Worm (Caenorhabditis elegans) whole organism, L2 larva: ENCODE measurements around the gene ZC53.22.

ENCODE experiments used
- C34F6.9 ChIP-seq: fragments of 150-350 bp; optimal IDR thresholded peaks from 2 replicates; lab custom pipeline; 2014; ENCODE audit warnings: missing biosample characterization, missing genetic modification characterization
- R02D3.7 ChIP-seq: fragments of 150-350 bp; optimal IDR thresholded peaks from 2 replicates; lab custom pipeline; 2014; ENCODE audit warnings: missing biosample characterization, missing genetic modification characterization
- ZK546.5 ChIP-seq: sonication (generic microtip); optimal IDR thresholded peaks from 2 replicates; lab custom pipeline; 2017; ENCODE audit warnings: missing biosample characterization, missing genetic modification characterization
- aly-2 ChIP-seq: fragments of 150-350 bp; optimal IDR thresholded peaks from 2 replicates; lab custom pipeline; 2014; ENCODE audit warnings: missing biosample characterization, missing genetic modification characterization
- ama-1 ChIP-seq: fragments of 150-350 bp; optimal IDR thresholded peaks from 2 replicates; lab custom pipeline; 2018; ENCODE audit warnings: inconsistent platforms
- blmp-1 ChIP-seq: sonication (generic microtip); optimal IDR thresholded peaks from 2 replicates; lab custom pipeline; 2017; ENCODE audit warnings: missing genetic modification characterization, mild to moderate bottlenecking, missing compliant biosample characterization, antibody characterized with exemption, moderate library complexity; ENCODE audit not compliant: insufficient read depth
- ceh-16 ChIP-seq: fragments of 150-350 bp; optimal IDR thresholded peaks from 2 replicates; lab custom pipeline; 2014; ENCODE audit warnings: missing biosample characterization, missing genetic modification characterization
- ceh-82 ChIP-seq: fragments of 150-350 bp; optimal IDR thresholded peaks from 2 replicates; lab custom pipeline; 2014; ENCODE audit warnings: missing biosample characterization, missing genetic modification characterization
- crh-2 ChIP-seq: sonication (generic microtip); optimal IDR thresholded peaks from 2 replicates; lab custom pipeline; 2017; ENCODE audit warnings: missing biosample characterization, missing genetic modification characterization
- dmd-4 ChIP-seq: sonication (generic microtip); optimal IDR thresholded peaks from 2 replicates; lab custom pipeline; 2017; ENCODE audit warnings: missing biosample characterization, missing genetic modification characterization
- elt-1 ChIP-seq: fragments of 150-350 bp; optimal IDR thresholded peaks from 2 replicates; lab custom pipeline; 2014; ENCODE audit warnings: missing biosample characterization, missing genetic modification characterization
- elt-3 ChIP-seq: sonication (generic microtip); optimal IDR thresholded peaks from 2 replicates; lab custom pipeline; 2017; ENCODE audit warnings: missing biosample characterization, missing genetic modification characterization
- fos-1 ChIP-seq: fragments of 150-350 bp; optimal IDR thresholded peaks from 2 replicates; lab custom pipeline; 2014; ENCODE audit warnings: missing biosample characterization, missing genetic modification characterization
- gmeb-1 ChIP-seq: fragments of 150-350 bp; optimal IDR thresholded peaks from 2 replicates; lab custom pipeline; 2014; ENCODE audit warnings: missing biosample characterization, missing genetic modification characterization
- lin-39 ChIP-seq: fragments of 150-350 bp; optimal IDR thresholded peaks from 2 replicates; lab custom pipeline; 2014; ENCODE audit warnings: missing biosample characterization, missing genetic modification reagents, missing genetic modification characterization
- lsy-2 ChIP-seq, 2 experiments: fragments of 150-350 bp in 1 of 2; sonication (generic microtip) in 1 of 2; optimal IDR thresholded peaks; 2 replicates each; lab custom pipeline; 2014 to 2017; ENCODE audit warnings: missing biosample characterization in 2 of 2, missing genetic modification characterization in 2 of 2
- mbf-1 ChIP-seq: sonication (generic microtip); optimal IDR thresholded peaks from 2 replicates; lab custom pipeline; 2017; ENCODE audit warnings: missing biosample characterization, missing genetic modification characterization
- nhr-11 ChIP-seq: fragments of 150-350 bp; optimal IDR thresholded peaks from 2 replicates; lab custom pipeline; 2014; ENCODE audit warnings: missing biosample characterization, missing genetic modification characterization
- nhr-12 ChIP-seq: fragments of 150-350 bp; optimal IDR thresholded peaks from 2 replicates; lab custom pipeline; 2014; ENCODE audit warnings: missing biosample characterization, missing genetic modification characterization
- nhr-21 ChIP-seq: fragments of 150-350 bp; optimal IDR thresholded peaks from 2 replicates; lab custom pipeline; 2014; ENCODE audit warnings: missing biosample characterization, missing genetic modification characterization
- nhr-23 ChIP-seq: fragments of 150-350 bp; optimal IDR thresholded peaks from 2 replicates; lab custom pipeline; 2014; ENCODE audit warnings: missing biosample characterization, missing genetic modification reagents, missing genetic modification characterization
- nhr-237 ChIP-seq: fragments of 150-350 bp; optimal IDR thresholded peaks from 2 replicates; lab custom pipeline; 2014; ENCODE audit warnings: missing biosample characterization, missing genetic modification characterization
- nhr-25 ChIP-seq: fragments of 150-350 bp; sonication (generic microtip); optimal IDR thresholded peaks from 3 replicates; lab custom pipeline; 2014; ENCODE audit warnings: missing biosample characterization, missing genetic modification characterization
- nhr-77 ChIP-seq: fragments of 150-350 bp; optimal IDR thresholded peaks from 2 replicates; lab custom pipeline; 2014; ENCODE audit warnings: missing biosample characterization, missing genetic modification characterization
- sem-4 ChIP-seq: fragments of 150-350 bp; optimal IDR thresholded peaks from 2 replicates; lab custom pipeline; 2014; ENCODE audit warnings: missing biosample characterization, missing genetic modification reagents, missing genetic modification characterization
- skn-1 ChIP-seq: sonication (generic microtip); optimal IDR thresholded peaks from 2 replicates; lab custom pipeline; 2017; ENCODE audit warnings: missing biosample characterization, missing genetic modification characterization
- sma-3 ChIP-seq: sonication (generic microtip); optimal IDR thresholded peaks from 2 replicates; lab custom pipeline; 2016; ENCODE audit warnings: missing genetic modification reagents, missing genetic modification characterization, missing compliant biosample characterization
- sma-9 ChIP-seq, 2 experiments: fragments of 150-350 bp in 1 of 2; sonication (generic microtip) in 1 of 2; optimal IDR thresholded peaks; 2 replicates each; lab custom pipeline; 2014 to 2016; ENCODE audit warnings: missing genetic modification characterization in 2 of 2, mild to moderate bottlenecking in 1 of 2, missing biosample characterization in 1 of 2, missing compliant biosample characterization in 1 of 2, missing genetic modification reagents in 1 of 2, moderate library complexity in 1 of 2
- snpc-4 ChIP-seq: fragments of 150-350 bp; optimal IDR thresholded peaks from 2 replicates; lab custom pipeline; 2014; ENCODE audit warnings: missing biosample characterization, missing genetic modification characterization
- unc-39 ChIP-seq: fragments of 150-350 bp; optimal IDR thresholded peaks from 2 replicates; lab custom pipeline; 2014; ENCODE audit warnings: missing biosample characterization, missing genetic modification characterization
- unc-55 ChIP-seq: fragments of 150-350 bp; sonication (generic microtip); optimal IDR thresholded peaks from 3 replicates; lab custom pipeline; 2014; ENCODE audit warnings: missing biosample characterization, missing genetic modification reagents, missing genetic modification characterization
- unc-62 ChIP-seq: fragments of 150-350 bp; optimal IDR thresholded peaks from 2 replicates; lab custom pipeline; 2014; ENCODE audit warnings: missing biosample characterization, missing genetic modification reagents, missing genetic modification characterization
- ztf-1 ChIP-seq: fragments of 200-800 bp; sonication (Bioruptor generic); conservative IDR thresholded peaks from 2 replicates; pipeline ENCODE4 v1.3.6; 2022; ENCODE audit warnings: missing genetic modification characterization, missing compliant biosample characterization
- ztf-11 ChIP-seq: sonication (generic microtip); optimal IDR thresholded peaks from 2 replicates; lab custom pipeline; 2017; ENCODE audit warnings: missing biosample characterization, missing genetic modification characterization
- ztf-4 ChIP-seq: fragments of 150-350 bp; optimal IDR thresholded peaks from 2 replicates; lab custom pipeline; 2014; ENCODE audit warnings: missing biosample characterization, missing genetic modification characterization

ZC53.22 gene

DNA sequence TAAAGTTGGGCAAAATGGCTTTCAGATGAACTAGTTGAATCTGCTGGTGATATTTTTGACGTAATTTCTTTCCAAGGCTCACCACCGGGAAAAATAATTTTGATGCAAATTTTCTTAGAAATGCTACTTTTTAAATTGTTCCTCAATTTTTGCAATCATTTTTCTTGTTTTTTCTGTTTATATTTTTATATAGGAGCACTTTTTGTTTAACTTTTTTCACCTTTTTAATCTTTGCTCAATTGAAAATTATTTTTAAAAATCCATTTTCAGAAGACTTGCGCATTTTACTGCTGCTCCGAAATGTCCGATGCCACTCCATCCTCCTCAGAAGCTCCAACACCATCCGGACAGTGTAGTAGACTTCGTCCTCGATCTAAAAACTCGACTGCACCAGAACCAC, 5.0 kb downstream of the ZC53.22 start, which contains the start of gene dot-1.5:
dot-1.5 (plus strand) TSS at position 301 of the 400 bp plus-strand sequence.
- TF ChIP-seq ztf-11 (tag; lab: Kevin White, UChicago) (no peak), ztf-4 (tag; lab: Kevin White, UChicago) (no peak), blmp-1 (tag; lab: Kevin White, UChicago) (no peak), nhr-25 (tag; lab: Kevin White, UChicago) (no peak), fos-1 (no peak), unc-39 (tag; lab: Kevin White, UChicago) (no peak), dmd-4 (no peak), elt-3 (tag; lab: Kevin White, UChicago) (no peak), ceh-16 (tag; lab: Kevin White, UChicago) (no peak), nhr-23 (no peak), sma-3 (GFP tag; lab: Kevin White, UChicago) (no peak), ZK546.5 (tag; lab: Kevin White, UChicago) (no peak), aly-2 (tag; lab: Kevin White, UChicago) (no peak), ceh-82 (tag; lab: Kevin White, UChicago) (no peak), snpc-4 (tag; lab: Kevin White, UChicago) (no peak), nhr-11 (no peak), nhr-21 (tag; lab: Kevin White, UChicago) (no peak), elt-1 (tag; lab: Kevin White, UChicago) (no peak), sem-4 (tag; lab: Kevin White, UChicago) (no peak), sma-9 (GFP tag; optimal IDR thresholded peaks at IDR 0.05; lab: Kevin White, UChicago) (no peak), sma-9 (tag; optimal IDR thresholded peaks at IDR 0.05; lab: Kevin White, UChicago) (no peak)

DNA sequence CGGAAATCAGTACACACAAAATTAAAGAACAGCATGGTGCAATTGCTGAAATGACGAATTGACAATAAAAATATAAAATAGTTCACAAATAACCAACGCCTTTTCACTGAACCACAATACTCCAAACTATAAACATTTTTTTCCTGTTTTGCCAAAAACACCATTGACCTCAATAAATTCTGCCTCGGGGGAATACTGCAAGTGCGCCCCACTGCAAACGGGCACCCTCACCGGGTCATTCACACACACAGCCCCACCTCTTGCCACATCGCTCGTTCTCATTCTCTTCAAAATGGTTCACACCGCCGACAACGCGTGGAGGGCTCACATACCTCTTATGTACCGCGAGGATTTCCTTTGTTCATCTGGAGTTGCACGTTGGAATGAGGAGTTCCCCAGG, 7.2 kb downstream of the ZC53.22 start, which contains the start of gene rgs-9:
rgs-9 (plus strand) TSS at position 237 of the 400 bp plus-strand sequence.
- TF ChIP-seq elt-1 (tag; lab: Kevin White, UChicago): no peak
- TF ChIP-seq ztf-4 (tag; lab: Kevin White, UChicago): no peak
- TF ChIP-seq gmeb-1 (tag; lab: Kevin White, UChicago): no peak
- no peak for TF ChIP-seq elt-3 (tag; lab: Kevin White, UChicago)
- no peak for TF ChIP-seq skn-1
- TF ChIP-seq unc-55 (GFP tag; lab: Kevin White, UChicago): no peak
- no peak for TF ChIP-seq unc-39 (tag; lab: Kevin White, UChicago)
- TF ChIP-seq fos-1: no peak
- TF ChIP-seq blmp-1 (tag; lab: Kevin White, UChicago): no peak
- no peak for TF ChIP-seq ama-1 (lab: Kevin White, UChicago)
- TF ChIP-seq nhr-12 (tag; lab: Kevin White, UChicago): no peak
- TF ChIP-seq nhr-23: no peak
- TF ChIP-seq unc-62 (GFP tag; lab: Kevin White, UChicago): no peak
- no peak for TF ChIP-seq ztf-1 (GFP tag; lab: Robert Waterston, UW)
- TF ChIP-seq dmd-4: no peak
- TF ChIP-seq nhr-237: no peak
- no peak for TF ChIP-seq C34F6.9 (tag; lab: Kevin White, UChicago)
- no peak for TF ChIP-seq sma-9 (GFP tag; optimal IDR thresholded peaks at IDR 0.05; lab: Kevin White, UChicago)
- TF ChIP-seq sma-9 (tag; optimal IDR thresholded peaks at IDR 0.05; lab: Kevin White, UChicago): no peak
- TF ChIP-seq lsy-2 (tag; optimal IDR thresholded peaks at IDR 0.05; lab: Kevin White, UChicago): no peak
- TF ChIP-seq nhr-21 (tag; lab: Kevin White, UChicago): no peak

- no peak for TF ChIP-seq crh-2 (tag; lab: Kevin White, UChicago)
- no peak for TF ChIP-seq R02D3.7 (tag; lab: Kevin White, UChicago)
- TF ChIP-seq aly-2 (tag; lab: Kevin White, UChicago): no peak
- TF ChIP-seq nhr-25 (tag; lab: Kevin White, UChicago): no peak
- TF ChIP-seq elt-1 (tag; lab: Kevin White, UChicago): no peak
- TF ChIP-seq fos-1: no peak
- TF ChIP-seq elt-3 (tag; lab: Kevin White, UChicago): no peak
- no peak for TF ChIP-seq dmd-4
- no peak for TF ChIP-seq nhr-11
- TF ChIP-seq nhr-21 (tag; lab: Kevin White, UChicago): no peak
- no peak for TF ChIP-seq nhr-77
- no peak for TF ChIP-seq ZK546.5 (tag; lab: Kevin White, UChicago)
- TF ChIP-seq lin-39: no peak
- no peak for TF ChIP-seq unc-55 (GFP tag; lab: Kevin White, UChicago)
- no peak for TF ChIP-seq nhr-23
- TF ChIP-seq unc-62 (GFP tag; lab: Kevin White, UChicago): no peak
- TF ChIP-seq ceh-82 (tag; lab: Kevin White, UChicago): no peak
- TF ChIP-seq skn-1: no peak
- TF ChIP-seq mbf-1: no peak
- TF ChIP-seq sma-9 (GFP tag; optimal IDR thresholded peaks at IDR 0.05; lab: Kevin White, UChicago): no peak
- no peak for TF ChIP-seq sma-9 (tag; optimal IDR thresholded peaks at IDR 0.05; lab: Kevin White, UChicago)
- TF ChIP-seq, all 48 proteins: peak for 0
Measured at ce11 chrX:1913257-1913656, 8.9 kb downstream of the ZC53.22 start, which contains the start of gene ZC53.1. ZC53.1 (minus strand) TSS chrX:1913357.
